Worm (Caenorhabditis elegans) whole organism, midembryonic: ENCODE measurements around the gene F47B10.9.

Experiments
- cog-1 ChIP-seq: sonication (generic microtip); optimal IDR thresholded peaks from 2 replicates; lab custom pipeline; 2016; ENCODE audit warnings: missing genetic modification characterization, missing compliant biosample characterization
- flt-1 ChIP-seq: fragments of 200-800 bp; sonication (Bioruptor generic); IDR thresholded peaks from 2 replicates; pipeline ENCODE4 v1.3.6; 2022; ENCODE audit warnings: missing genetic modification characterization, missing compliant biosample characterization
- klf-2 ChIP-seq: fragments of 200-800 bp; sonication (Bioruptor generic); conservative IDR thresholded peaks from 2 replicates; pipeline ENCODE4 v1.3.6; 2022; ENCODE audit warnings: missing genetic modification reagents, missing genetic modification characterization, missing compliant biosample characterization
- med-1 ChIP-seq: sonication (generic microtip); optimal IDR thresholded peaks from 2 replicates; lab custom pipeline; 2017; ENCODE audit warnings: missing genetic modification characterization, mild to moderate bottlenecking, missing compliant biosample characterization, antibody characterized with exemption, missing genetic modification reagents; ENCODE audit not compliant: insufficient read depth
- ref-1 ChIP-seq: fragments of 200-800 bp; sonication (Bioruptor generic); conservative IDR thresholded peaks from 2 replicates; pipeline ENCODE4 v1.3.6; 2022; ENCODE audit warnings: missing genetic modification reagents, missing genetic modification characterization, missing compliant biosample characterization
- ztf-23 ChIP-seq: fragments of 200-800 bp; sonication (Bioruptor generic); IDR thresholded peaks from 2 replicates; pipeline ENCODE4 v1.3.6; 2022; ENCODE audit warnings: missing genetic modification reagents, missing genetic modification characterization, missing compliant biosample characterization

DNA sequence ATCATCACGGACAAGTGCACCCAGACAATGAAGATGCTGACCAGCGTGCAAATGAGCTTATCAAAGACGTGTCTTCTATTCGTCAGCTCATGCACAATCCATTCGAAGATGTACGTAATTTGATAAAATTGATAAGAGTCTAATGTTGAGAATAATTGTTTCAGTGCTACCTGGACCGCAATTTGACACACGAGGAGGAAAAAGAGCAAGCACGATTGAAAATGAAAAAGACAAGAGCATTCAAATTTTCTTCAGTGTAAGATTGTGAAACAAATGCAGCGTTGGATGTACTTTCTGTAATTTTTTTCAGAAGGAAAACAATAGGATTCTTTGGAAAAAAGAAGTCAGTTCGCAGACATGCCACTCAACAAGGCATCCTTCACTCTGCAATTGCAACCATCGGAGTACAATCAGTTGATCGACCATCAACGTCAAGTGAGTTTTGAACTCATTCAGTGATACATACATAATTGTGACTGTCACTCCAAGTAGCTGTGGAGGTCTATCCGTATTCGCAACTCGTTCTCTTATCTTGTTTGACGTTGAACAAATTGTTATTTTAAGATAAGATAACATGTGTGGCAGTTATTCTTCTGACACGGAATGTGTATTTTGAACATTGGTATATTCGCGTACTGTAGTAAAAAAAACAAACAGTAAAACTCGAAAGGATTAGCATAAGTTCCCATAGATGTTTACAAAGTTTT, 43.2 kb upstream of the F47B10.9 start:
- no peak for TF ChIP-seq klf-2
- TF ChIP-seq med-1 (GFP tag; lab: Kevin White, UChicago), result no peak
- TF ChIP-seq cog-1 (tag; lab: Kevin White, UChicago), result no peak
- no peak for TF ChIP-seq flt-1 (GFP tag; lab: Robert Waterston, UW)
- no peak for TF ChIP-seq ref-1 (GFP tag; lab: Robert Waterston, UW)
- TF ChIP-seq ztf-23 (GFP tag; lab: Robert Waterston, UW), result no peak
